Worm (Caenorhabditis elegans): ENCODE measurements around the gene sra-33.
A peak's percentile ranks its signal among the peaks of the same experiment; 100 is the strongest.

The sra-33 gene

ce11 chrII:4506552-4507291 lies 30.3 kb downstream of the sra-33 start (continued):
- TF ChIP-seq mdl-1 (tag; optimal IDR thresholded peaks at IDR 0.05) (peak; percentile 75 to 88), nhr-12 (tag; optimal IDR thresholded peaks at IDR 0.05) (no peak), aly-2 (tag; optimal IDR thresholded peaks at IDR 0.05) (no peak), ztf-4 (tag; optimal IDR thresholded peaks at IDR 0.05) (no peak), nhr-25 (tag; optimal IDR thresholded peaks at IDR 0.05) (no peak), lin-11 (tag; optimal IDR thresholded peaks at IDR 0.05) (peak; percentile 17), elt-3 (tag; optimal IDR thresholded peaks at IDR 0.05) (no peak), crh-2 (tag; optimal IDR thresholded peaks at IDR 0.05) (peak; percentile 76), peb-1 (tag; optimal IDR thresholded peaks at IDR 0.05) (no peak)

ce11 chrII:4505097-4505626 lies 31.9 kb downstream of the sra-33 start, which contains the start of gene camt-1:
Gene camt-1 (minus strand): TSS chrII:4505147.
- TF ChIP-seq nhr-129 (tag; optimal IDR thresholded peaks at IDR 0.05) (peak; percentile 4), nhr-25 (tag; optimal IDR thresholded peaks at IDR 0.05) (no peak)

DNA sequence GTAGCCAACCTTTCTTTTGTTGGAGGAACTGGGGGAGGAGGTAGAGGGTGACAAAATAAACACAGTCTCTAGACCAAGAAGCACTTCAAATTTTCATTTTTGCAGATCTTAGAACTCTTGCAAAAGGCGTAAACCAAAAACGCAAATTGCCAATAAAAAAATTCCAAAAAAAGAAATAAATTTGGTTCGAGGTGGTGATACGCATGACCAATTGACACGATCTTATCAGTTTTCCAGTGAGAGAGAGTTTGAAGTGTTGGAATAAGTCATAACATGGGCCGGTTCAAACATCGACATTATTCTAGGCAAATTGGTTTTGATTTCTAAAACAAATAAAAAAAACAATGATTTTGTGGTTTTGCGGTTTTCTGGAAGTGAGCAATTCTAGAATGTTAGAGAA lies 41.2 kb downstream of the sra-33 start:
- TF ChIP-seq mdl-1 (tag; optimal IDR thresholded peaks at IDR 0.05) (no peak), nhr-23 (tag; optimal IDR thresholded peaks at IDR 0.05) (no peak), fos-1 (tag; optimal IDR thresholded peaks at IDR 0.05) (peak; percentile 64)

DNA sequence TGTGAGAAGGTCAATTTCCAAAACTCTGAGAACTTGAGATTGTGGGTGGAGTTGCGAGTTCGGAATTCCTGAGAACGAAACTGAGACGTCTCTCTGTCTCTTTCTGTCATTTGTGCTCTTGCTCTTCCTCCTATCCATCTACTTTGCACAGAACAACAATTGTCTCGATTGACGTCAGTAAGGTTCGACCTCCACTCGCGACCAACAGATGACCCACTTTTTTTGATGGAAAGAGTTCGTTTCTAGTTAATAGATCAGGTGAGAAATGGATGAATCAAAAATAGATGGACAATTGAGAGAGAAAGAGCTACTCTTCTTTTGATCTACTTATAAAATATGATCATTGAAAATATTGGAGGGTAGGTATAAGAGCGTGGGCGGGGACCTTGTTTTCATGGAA lies 42.5 kb downstream of the sra-33 start:
- no peak for TF ChIP-seq nhr-11 (tag; optimal IDR thresholded peaks at IDR 0.05)
- TF ChIP-seq sma-9 (GFP tag; optimal IDR thresholded peaks at IDR 0.05) = peak; percentile 69
- no peak for TF ChIP-seq sma-9 (tag; optimal IDR thresholded peaks at IDR 0.05)
- peak; percentile 71 for TF ChIP-seq nhr-129 (tag; optimal IDR thresholded peaks at IDR 0.05)
- peak in 1 of 2 experiments; percentile 45 for TF ChIP-seq lsy-2 (tag; optimal IDR thresholded peaks at IDR 0.05)
- peak; percentile 36 for TF ChIP-seq C34F6.9 (tag; optimal IDR thresholded peaks at IDR 0.05)
- TF ChIP-seq F13H6.1 (tag; optimal IDR thresholded peaks at IDR 0.05) = peak; percentile 48
- TF ChIP-seq peb-1 (tag; optimal IDR thresholded peaks at IDR 0.05) = no peak

DNA sequence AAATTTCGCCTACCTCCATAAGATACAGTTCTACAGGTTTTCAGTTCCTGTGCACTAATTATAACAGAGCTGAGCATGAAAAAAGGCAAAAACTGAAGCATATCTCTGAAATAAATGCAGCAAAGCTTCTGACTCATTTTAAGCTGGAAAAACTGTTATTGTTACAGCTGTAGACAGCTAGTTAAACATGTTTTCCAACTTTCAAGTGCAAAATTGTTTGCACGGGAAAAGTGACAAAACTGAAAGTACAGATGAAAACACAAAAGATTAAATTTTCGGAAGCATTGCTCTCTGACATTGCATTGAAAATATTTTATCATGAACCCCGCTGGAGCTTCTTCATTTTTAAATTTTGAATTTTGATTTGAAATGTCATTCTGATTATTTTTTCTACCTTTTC lies 46.3 kb downstream of the sra-33 start, which contains the start of gene T05C1.5:
Gene T05C1.5, minus strand, starts transcription at position 101 of the 400 bp plus-strand sequence.
- TF ChIP-seq lin-11 (tag; optimal IDR thresholded peaks at IDR 0.05) (no peak), snpc-4 (tag; optimal IDR thresholded peaks at IDR 0.05) (no peak), crh-2 (tag; optimal IDR thresholded peaks at IDR 0.05) (no peak), ceh-82 (tag; optimal IDR thresholded peaks at IDR 0.05) (no peak), lin-39 (tag; optimal IDR thresholded peaks at IDR 0.05) (no peak), F13H6.1 (tag; optimal IDR thresholded peaks at IDR 0.05) (no peak), ztf-4 (tag; optimal IDR thresholded peaks at IDR 0.05) (no peak), gmeb-1 (tag; optimal IDR thresholded peaks at IDR 0.05) (no peak), lin-13 (GFP tag; optimal IDR thresholded peaks at IDR 0.05) (no peak), elt-1 (tag; optimal IDR thresholded peaks at IDR 0.05) (no peak), ama-1 (optimal IDR thresholded peaks at IDR 0.05) (no peak), nhr-6 (tag; optimal IDR thresholded peaks at IDR 0.05) (no peak), nhr-77 (tag; optimal IDR thresholded peaks at IDR 0.05) (no peak), dmd-4 (tag; optimal IDR thresholded peaks at IDR 0.05) (no peak), unc-62 (GFP tag; optimal IDR thresholded peaks at IDR 0.05) (no peak), sma-9 (GFP tag; optimal IDR thresholded peaks at IDR 0.05) (no peak), sma-9 (tag; optimal IDR thresholded peaks at IDR 0.05) (no peak), peb-1 (tag; optimal IDR thresholded peaks at IDR 0.05) (no peak), sma-3 (GFP tag; optimal IDR thresholded peaks at IDR 0.05) (no peak), ztf-1 (GFP tag; conservative IDR thresholded peaks at IDR 0.05) (no peak), fos-1 (tag; optimal IDR thresholded peaks at IDR 0.05) (no peak)

DNA sequence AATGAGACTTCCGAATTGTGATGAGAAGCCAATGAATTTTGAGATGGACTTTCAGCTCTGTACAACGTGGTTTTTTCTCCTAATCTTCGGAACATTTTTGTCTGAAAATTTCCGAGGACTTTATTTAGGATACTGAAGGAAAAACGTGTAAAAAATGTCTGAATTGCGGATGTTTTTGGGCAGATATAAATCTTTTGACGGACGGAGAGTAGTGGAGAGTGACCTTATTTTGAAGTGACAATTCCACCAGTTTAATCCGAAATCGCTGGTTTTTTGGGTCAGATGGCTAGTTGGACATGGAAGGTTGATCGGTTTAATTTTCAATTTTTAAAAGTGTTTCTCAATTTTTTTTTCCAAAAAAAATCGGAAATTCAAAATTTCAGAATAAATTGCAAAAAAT lies 47.8 kb downstream of the sra-33 start, which contains the start of gene T05C1.3:
Gene T05C1.3, minus strand, starts transcription at position 101 of the 400 bp plus-strand sequence.
- TF ChIP-seq skn-1 (tag; optimal IDR thresholded peaks at IDR 0.05) (no peak), ceh-82 (tag; optimal IDR thresholded peaks at IDR 0.05) (no peak), mab-5 (tag; optimal IDR thresholded peaks at IDR 0.05) (no peak), crh-2 (tag; optimal IDR thresholded peaks at IDR 0.05) (no peak), fos-1 (tag; optimal IDR thresholded peaks at IDR 0.05) (no peak), nhr-23 (tag; optimal IDR thresholded peaks at IDR 0.05) (no peak), sma-9 (GFP tag; optimal IDR thresholded peaks at IDR 0.05) (no peak), sma-9 (tag; optimal IDR thresholded peaks at IDR 0.05) (no peak)

Measured in whole organism, L2 larva.